Worm (Caenorhabditis elegans): ENCODE results near the gene lron-7.

lron-7 gene

DNA sequence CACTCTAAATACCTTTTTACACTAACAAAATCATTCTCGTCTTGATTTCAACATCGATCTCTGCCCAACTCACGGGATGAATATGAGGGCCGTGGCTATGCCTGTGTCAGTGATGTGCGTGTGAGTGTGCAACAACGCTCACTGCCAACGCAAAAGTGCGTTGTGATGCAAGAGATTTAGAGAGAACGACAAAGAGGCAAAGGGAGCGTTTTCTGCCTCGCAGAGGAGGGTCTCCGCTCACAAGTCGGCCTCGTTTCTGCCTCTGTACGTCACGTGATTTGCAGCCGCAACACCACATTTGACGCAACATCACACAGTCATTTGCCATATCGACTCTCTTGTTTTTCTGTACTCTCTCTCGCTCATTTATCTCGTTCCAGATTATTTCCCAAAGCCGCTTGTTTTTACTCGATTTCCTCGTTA is 42.4 kb downstream of the lron-7 start, which contains the start of gene epg-7:
Gene epg-7, plus strand, starts transcription at position 413 of the 423 bp plus-strand sequence.
- peak; percentile 99 for TF ChIP-seq lin-39 (tag; optimal IDR thresholded peaks at IDR 0.05)
- TF ChIP-seq egl-27 (tag; optimal IDR thresholded peaks at IDR 0.05) = peak; percentile 70
- peak; percentile 56 for TF ChIP-seq unc-62 (GFP tag; optimal IDR thresholded peaks at IDR 0.05)
- TF ChIP-seq elt-2 (tag; optimal IDR thresholded peaks at IDR 0.05) = peak; percentile 85
- no peak for TF ChIP-seq fkh-2 (tag; optimal IDR thresholded peaks at IDR 0.05)
- peak; percentile 57 for TF ChIP-seq ama-1 (optimal IDR thresholded peaks at IDR 0.05)
- no peak for TF ChIP-seq daf-12 (tag; optimal IDR thresholded peaks at IDR 0.05)
- no peak for TF ChIP-seq aly-2 (tag; optimal IDR thresholded peaks at IDR 0.05)
- no peak for TF ChIP-seq ceh-82 (tag; optimal IDR thresholded peaks at IDR 0.05)
- TF ChIP-seq unc-39 (tag; optimal IDR thresholded peaks at IDR 0.05) = no peak
- TF ChIP-seq tbx-2 (tag; optimal IDR thresholded peaks at IDR 0.05) = peak; percentile 91
- TF ChIP-seq nhr-25 (tag; optimal IDR thresholded peaks at IDR 0.05) = peak; percentile 96
- peak; percentile 63 for TF ChIP-seq R02D3.7 (tag; optimal IDR thresholded peaks at IDR 0.05)
- peak; percentile 96 for TF ChIP-seq egl-5 (tag; optimal IDR thresholded peaks at IDR 0.05)
- TF ChIP-seq elt-1 (tag; optimal IDR thresholded peaks at IDR 0.05) = peak; percentile 75
- TF ChIP-seq nhr-43 (tag; optimal IDR thresholded peaks at IDR 0.05; ENCODE audit: poor library complexity, severe bottlenecking) = peak; percentile 92
- TF ChIP-seq ztf-11 (tag; optimal IDR thresholded peaks at IDR 0.05) = no peak
- TF ChIP-seq elt-3 (tag; optimal IDR thresholded peaks at IDR 0.05) = peak in 1 of 3 experiments; percentile 69
- TF ChIP-seq mml-1 (tag; optimal IDR thresholded peaks at IDR 0.05) = peak; percentile 82
- no peak for TF ChIP-seq ZK546.5 (tag; optimal IDR thresholded peaks at IDR 0.05)
- peak; percentile 82 for TF ChIP-seq nhr-11 (tag; optimal IDR thresholded peaks at IDR 0.05)
- TF ChIP-seq ceh-9 (tag; optimal IDR thresholded peaks at IDR 0.05) = no peak
- TF ChIP-seq ztf-4 (tag; optimal IDR thresholded peaks at IDR 0.05) = peak; percentile 72
- peak; percentile 54 for TF ChIP-seq pqm-1 (tag; optimal IDR thresholded peaks at IDR 0.05)
- TF ChIP-seq hmg-11 (tag; optimal IDR thresholded peaks at IDR 0.05) = peak; percentile 100
- TF ChIP-seq nfya-1 (tag; optimal IDR thresholded peaks at IDR 0.05; ENCODE audit: insufficient read depth) = peak; percentile 95
- no peak for TF ChIP-seq nhr-67 (tag; optimal IDR thresholded peaks at IDR 0.05)
- peak; percentile 93 for TF ChIP-seq pha-4 (tag; optimal IDR thresholded peaks at IDR 0.05)
- TF ChIP-seq eor-1 (tag; optimal IDR thresholded peaks at IDR 0.05) = no peak
- peak; percentile 98 for TF ChIP-seq nhr-23 (tag; optimal IDR thresholded peaks at IDR 0.05)
- TF ChIP-seq nhr-77 (tag; optimal IDR thresholded peaks at IDR 0.05) = no peak
- no peak for TF ChIP-seq nhr-12 (tag; optimal IDR thresholded peaks at IDR 0.05)
- peak; percentile 70 for TF ChIP-seq skn-1 (tag; optimal IDR thresholded peaks at IDR 0.05)
- TF ChIP-seq zag-1 (tag; optimal IDR thresholded peaks at IDR 0.05) = peak; percentile 15
- no peak for TF ChIP-seq sea-2 (GFP tag; optimal IDR thresholded peaks at IDR 0.05)
- no peak for TF ChIP-seq nhr-28 (tag; optimal IDR thresholded peaks at IDR 0.05)
- TF ChIP-seq jun-1 (tag; optimal IDR thresholded peaks at IDR 0.05) = peak; percentile 96
- peak; percentile 66 for TF ChIP-seq snpc-4 (tag; optimal IDR thresholded peaks at IDR 0.05)
- peak; percentile 3 for TF ChIP-seq fkh-10 (GFP tag; optimal IDR thresholded peaks at IDR 0.05)
- TF ChIP-seq ceh-28 (tag; optimal IDR thresholded peaks at IDR 0.05) = peak; percentile 83
- TF ChIP-seq lin-15B (tag; optimal IDR thresholded peaks at IDR 0.05) = peak; percentile 79
- TF ChIP-seq lsy-12 (tag; optimal IDR thresholded peaks at IDR 0.05) = peak; percentile 90
- no peak for TF ChIP-seq nhr-237 (tag; optimal IDR thresholded peaks at IDR 0.05)
- peak; percentile 77 for TF ChIP-seq mdl-1 (tag; optimal IDR thresholded peaks at IDR 0.05)
- TF ChIP-seq nhr-76 (tag; optimal IDR thresholded peaks at IDR 0.05) = peak; percentile 60
- TF ChIP-seq ceh-16 (tag; optimal IDR thresholded peaks at IDR 0.05) = no peak
- peak; percentile 9 for TF ChIP-seq fos-1 (tag; optimal IDR thresholded peaks at IDR 0.05)
